ENCODE assay signal across 2 fruit fly cellular contexts in the genomic region with DNA sequence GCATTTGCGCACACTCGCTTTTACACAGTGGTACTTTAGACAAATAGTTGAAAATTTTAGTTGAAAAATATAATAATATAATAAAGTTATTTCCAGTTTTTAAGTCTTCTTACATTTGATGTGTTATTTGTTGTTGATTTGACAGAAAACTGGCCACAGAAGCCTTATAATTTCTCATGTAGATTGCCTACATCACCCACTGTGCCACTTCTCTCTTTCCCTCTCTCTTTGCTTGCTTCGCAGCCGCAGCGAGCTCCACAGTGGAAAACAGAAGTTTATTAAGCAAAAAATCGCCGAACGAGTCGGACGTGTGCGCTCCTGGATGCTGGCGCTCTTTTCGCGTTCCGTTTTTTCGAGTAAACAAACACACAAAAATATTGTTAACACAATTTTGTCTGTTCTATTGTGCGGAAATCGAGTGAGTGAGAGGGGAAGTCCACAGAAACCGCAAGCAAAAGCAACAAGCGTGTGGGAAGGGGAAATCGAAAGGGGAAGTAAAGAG.
TF ChIP-seq lines count a peak whose summit lies in the region.

CG42327 (plus strand) TSS at position 277 of the 502 bp plus-strand sequence.

TF ChIP-seq in whole organism, embryonic, 481 proteins besides CTCF, POLR2A, EP300 and RAD21 (continued from another document and continues in another):
- TF ChIP-seq CoRest (tag; optimal IDR thresholded peaks at IDR 0.05; lab: Kevin White, UChicago) (peak; percentile 91), HHEX (GFP tag; optimal IDR thresholded peaks at IDR 0.05; lab: Kevin White, UChicago) (peak; percentile 93), sr (GFP tag; IDR thresholded peaks at IDR 0.05; lab: Robert Waterston, UW) (peak; percentile 84; the same call in 2 of the 3 replicates), CG2199 (GFP tag; IDR thresholded peaks at IDR 0.05; lab: Robert Waterston, UW) (peak; percentile 84), Ptx1 (GFP tag; IDR thresholded peaks at IDR 0.05; lab: Robert Waterston, UW) (peak; percentile 96), ERR (GFP tag; optimal IDR thresholded peaks at IDR 0.05; lab: Kevin White, UChicago) (peak; percentile 63), usp (GFP tag; optimal IDR thresholded peaks at IDR 0.05; lab: Kevin White, UChicago) (no peak), CG32772 (GFP tag; IDR thresholded peaks at IDR 0.05; lab: Robert Waterston, UW) (peak; percentile 94), al (GFP tag; IDR thresholded peaks at IDR 0.05; lab: Robert Waterston, UW) (peak; percentile 87), H2.0 (GFP tag; IDR thresholded peaks at IDR 0.05; lab: Robert Waterston, UW) (peak; percentile 93), ttk (GFP tag; IDR thresholded peaks at IDR 0.05; lab: Robert Waterston, UW) (peak; percentile 93), CG2712 (tag; optimal IDR thresholded peaks at IDR 0.05; lab: Kevin White, UChicago) (peak; percentile 98), CG18599 (GFP tag; optimal IDR thresholded peaks at IDR 0.05; lab: Kevin White, UChicago) (peak; percentile 95), GATAe (GFP tag; conservative IDR thresholded peaks at IDR 0.05; lab: Robert Waterston, UW) (peak; percentile 45; the same call in 1 of the 2 replicates), Elba2 (GFP tag; optimal IDR thresholded peaks at IDR 0.05; lab: Kevin White, UChicago) (peak; percentile 51), bigmax (GFP tag; optimal IDR thresholded peaks at IDR 0.05; lab: Kevin White, UChicago) (peak; percentile 24), ind (GFP tag; optimal IDR thresholded peaks at IDR 0.05; lab: Kevin White, UChicago) (peak; percentile 89), z (GFP tag; IDR thresholded peaks at IDR 0.05; lab: Robert Waterston, UW) (no peak; the same call in 1 of the 3 replicates), trh (GFP tag; optimal IDR thresholded peaks at IDR 0.05; lab: Kevin White, UChicago) (peak; percentile 79), CG2889 (GFP tag; IDR thresholded peaks at IDR 0.05; lab: Robert Waterston, UW) (peak; percentile 88), CG10321 (GFP tag; IDR thresholded peaks at IDR 0.05; lab: Robert Waterston, UW) (peak; percentile 76; the same call in 1 of the 2 replicates), schlank (tag; optimal IDR thresholded peaks at IDR 0.05; lab: Kevin White, UChicago) (peak; percentile 8), CG8944 (GFP tag; optimal IDR thresholded peaks at IDR 0.05; lab: Kevin White, UChicago) (peak; percentile 81), CG9876 (GFP tag; optimal IDR thresholded peaks at IDR 0.05; lab: Kevin White, UChicago) (peak; percentile 45), tin (GFP tag; optimal IDR thresholded peaks at IDR 0.05; lab: Kevin White, UChicago) (peak; percentile 94), bbx (GFP tag; IDR thresholded peaks at IDR 0.05; lab: Robert Waterston, UW; ENCODE audit: partially characterized antibody) (peak; percentile 45), CG1647 (GFP tag; optimal IDR thresholded peaks at IDR 0.05; lab: Kevin White, UChicago) (peak; percentile 64), pum (GFP tag; optimal IDR thresholded peaks at IDR 0.05; lab: Kevin White, UChicago) (peak; percentile 83), nerfin-2 (GFP tag; IDR thresholded peaks at IDR 0.05; lab: Robert Waterston, UW; ENCODE audit: partially characterized antibody) (peak; percentile 66), CG6813 (GFP tag; optimal IDR thresholded peaks at IDR 0.05; lab: Kevin White, UChicago) (peak; percentile 94), sisA (GFP tag; IDR thresholded peaks at IDR 0.05; lab: Robert Waterston, UW) (peak; percentile 94), emc (GFP tag; optimal IDR thresholded peaks at IDR 0.05; lab: Kevin White, UChicago) (no peak), croc (GFP tag; conservative IDR thresholded peaks at IDR 0.05; lab: Robert Waterston, UW) (peak; percentile 88), CG3163 (GFP tag; optimal IDR thresholded peaks at IDR 0.05; lab: Kevin White, UChicago) (peak; percentile 89), dm (GFP tag; optimal IDR thresholded peaks at IDR 0.05; lab: Kevin White, UChicago) (peak; percentile 65), CkIIα-i1 (GFP tag; IDR thresholded peaks at IDR 0.05; lab: Robert Waterston, UW) (peak; percentile 26; the same call in 1 of the 2 replicates), CG11723 (GFP tag; optimal IDR thresholded peaks at IDR 0.05; lab: Kevin White, UChicago) (peak; percentile 86), Dip2 (GFP tag; IDR thresholded peaks at IDR 0.05; lab: Robert Waterston, UW) (peak; percentile 65), Lpt (GFP tag; optimal IDR thresholded peaks at IDR 0.05; lab: Kevin White, UChicago) (no peak), CG10543 (GFP tag; optimal IDR thresholded peaks at IDR 0.05; lab: Kevin White, UChicago) (peak; percentile 80), br (optimal IDR thresholded peaks at IDR 0.05; lab: Kevin White, UChicago) (no peak), cato (GFP tag; optimal IDR thresholded peaks at IDR 0.05; lab: Kevin White, UChicago; ENCODE audit: borderline replicate concordance) (peak; percentile 90), Dbx (GFP tag; IDR thresholded peaks at IDR 0.05; lab: Robert Waterston, UW) (peak; percentile 86), B-H1 (GFP tag; IDR thresholded peaks at IDR 0.05; lab: Robert Waterston, UW) (peak; percentile 94), ham (GFP tag; IDR thresholded peaks at IDR 0.05; lab: Robert Waterston, UW) (0 out of 2 replicates have a peak, but pooled peaks have one; percentile 54), ac (GFP tag; optimal IDR thresholded peaks at IDR 0.05; lab: Kevin White, UChicago) (peak; percentile 90), gcm (GFP tag; optimal IDR thresholded peaks at IDR 0.05; lab: Kevin White, UChicago) (peak; percentile 96), pnt (GFP tag; optimal IDR thresholded peaks at IDR 0.05; lab: Kevin White, UChicago) (peak; percentile 77), vvl (GFP tag; IDR thresholded peaks at IDR 0.05; lab: Robert Waterston, UW) (peak; percentile 98), CG12391 (tag; optimal IDR thresholded peaks at IDR 0.05; lab: Kevin White, UChicago) (peak; percentile 98), dmrt99B (tag; optimal IDR thresholded peaks at IDR 0.05; lab: Kevin White, UChicago) (peak; percentile 96), Mes4 (GFP tag; optimal IDR thresholded peaks at IDR 0.05; lab: Kevin White, UChicago) (peak; percentile 81), CG5245 (GFP tag; optimal IDR thresholded peaks at IDR 0.05; lab: Kevin White, UChicago) (peak; percentile 88), CG17361 (GFP tag; IDR thresholded peaks at IDR 0.05; lab: Robert Waterston, UW) (peak; percentile 93), CG17359 (tag; optimal IDR thresholded peaks at IDR 0.05; lab: Kevin White, UChicago) (peak; percentile 96), hbn (GFP tag; IDR thresholded peaks at IDR 0.05; lab: Robert Waterston, UW; ENCODE audit: partially characterized antibody) (no peak), ase (GFP tag; IDR thresholded peaks at IDR 0.05; lab: Robert Waterston, UW) (peak; percentile 97), gt (GFP tag; IDR thresholded peaks at IDR 0.05; lab: Robert Waterston, UW) (peak; percentile 86), Hr51 (GFP tag; optimal IDR thresholded peaks at IDR 0.05; lab: Kevin White, UChicago) (peak; percentile 74 to 96), knrl (GFP tag; IDR thresholded peaks at IDR 0.05; lab: Robert Waterston, UW; ENCODE audit: partially characterized antibody) (no peak; the same call in 2 of the 3 replicates)

TF ChIP-seq in whole organism, prepupa, 60 proteins besides CTCF, POLR2A, EP300 and RAD21 (continued from another document):
- TF ChIP-seq salr (GFP tag; optimal IDR thresholded peaks at IDR 0.05; lab: Kevin White, UChicago) (peak; percentile 85 to 95), CG11294 (GFP tag; IDR thresholded peaks at IDR 0.05; lab: Robert Waterston, UW) (peak; percentile 90), ss (GFP tag; optimal IDR thresholded peaks at IDR 0.05; lab: Kevin White, UChicago) (peak; percentile 81 to 85), Sox102F (GFP tag; optimal IDR thresholded peaks at IDR 0.05; lab: Kevin White, UChicago) (peak; percentile 96), CG8319 (GFP tag; optimal IDR thresholded peaks at IDR 0.05; lab: Kevin White, UChicago) (peak; percentile 85), CG16779 (tag; optimal IDR thresholded peaks at IDR 0.05; lab: Kevin White, UChicago) (peak; percentile 92), Sox14 (GFP tag; optimal IDR thresholded peaks at IDR 0.05; lab: Kevin White, UChicago) (peak; percentile 94), CG11902 (GFP tag; optimal IDR thresholded peaks at IDR 0.05; lab: Kevin White, UChicago) (peak; percentile 81), CG31627 (GFP tag; optimal IDR thresholded peaks at IDR 0.05; lab: Kevin White, UChicago) (peak; percentile 90), Hr38 (GFP tag; optimal IDR thresholded peaks at IDR 0.05; lab: Kevin White, UChicago) (no peak), Met (GFP tag; optimal IDR thresholded peaks at IDR 0.05; lab: Kevin White, UChicago) (peak; percentile 94)
